Fruit fly (Drosophila melanogaster): ENCODE measurements around the gene Krn.
A peak's percentile ranks its signal among the peaks of the same experiment; 100 is the strongest.

Krn gene

dm6 chr3L:17659268-17659589, 5.1 kb upstream of the Krn start:
- TF ChIP-seq CG12071 (GFP tag; optimal IDR thresholded peaks at IDR 0.05) (peak; percentile 48), wor (GFP tag; IDR thresholded peaks at IDR 0.05) (no peak), kay (GFP tag; optimal IDR thresholded peaks at IDR 0.05) (no peak), abd-A (tag; optimal IDR thresholded peaks at IDR 0.05) (peak; percentile 52), Mrtf (GFP tag; IDR thresholded peaks at IDR 0.05) (no peak), CTCF (GFP tag; optimal IDR thresholded peaks at IDR 0.05) (no peak), zfh1 (GFP tag; IDR thresholded peaks at IDR 0.05) (no peak), phol (tag; optimal IDR thresholded peaks at IDR 0.05) (no peak), run (tag; optimal IDR thresholded peaks at IDR 0.05) (no peak), lilli (GFP tag; optimal IDR thresholded peaks at IDR 0.05) (no peak), Chrac-16 (GFP tag; optimal IDR thresholded peaks at IDR 0.05) (no peak), Eip74EF (GFP tag; optimal IDR thresholded peaks at IDR 0.05) (no peak), D (optimal IDR thresholded peaks at IDR 0.05) (no peak), D (GFP tag; optimal IDR thresholded peaks at IDR 0.05) (no peak), C15 (GFP tag; IDR thresholded peaks at IDR 0.05) (no peak), CG11398 (GFP tag; optimal IDR thresholded peaks at IDR 0.05) (peak; percentile 41), CG33557 (GFP tag; optimal IDR thresholded peaks at IDR 0.05) (no peak), emc (GFP tag; optimal IDR thresholded peaks at IDR 0.05) (no peak), caup (GFP tag; optimal IDR thresholded peaks at IDR 0.05; ENCODE audit: severe bottlenecking) (peak; percentile 82), sqz (GFP tag; optimal IDR thresholded peaks at IDR 0.05) (no peak), CG3065 (GFP tag; optimal IDR thresholded peaks at IDR 0.05) (no peak), CG2712 (tag; optimal IDR thresholded peaks at IDR 0.05) (no peak), CG18476 (GFP tag; optimal IDR thresholded peaks at IDR 0.05) (no peak), CG18764 (GFP tag; optimal IDR thresholded peaks at IDR 0.05) (no peak), ara (GFP tag; IDR thresholded peaks at IDR 0.05) (no peak), Deaf1 (tag; optimal IDR thresholded peaks at IDR 0.05) (no peak), HLH4C (GFP tag; IDR thresholded peaks at IDR 0.05; ENCODE audit: partially characterized antibody) (no peak), pum (GFP tag; optimal IDR thresholded peaks at IDR 0.05) (no peak), CG2875 (GFP tag; optimal IDR thresholded peaks at IDR 0.05) (no peak), tna (GFP tag; IDR thresholded peaks at IDR 0.05; ENCODE audit: partially characterized antibody) (no peak), CG31224 (GFP tag; IDR thresholded peaks at IDR 0.05) (no peak), sens-2 (GFP tag; IDR thresholded peaks at IDR 0.05) (no peak), hb (GFP tag; IDR thresholded peaks at IDR 0.05; ENCODE audit: partially characterized antibody) (no peak), ap (GFP tag; IDR thresholded peaks at IDR 0.05) (no peak), CG11504 (tag; optimal IDR thresholded peaks at IDR 0.05) (no peak), pan (optimal IDR thresholded peaks at IDR 0.05) (no peak), pan (GFP tag; optimal IDR thresholded peaks at IDR 0.05 in 1 of 2, IDR thresholded peaks at IDR 0.05 in 1 of 2) (no peak), toy (GFP tag; IDR thresholded peaks at IDR 0.05) (no peak), Stat92E (GFP tag; optimal IDR thresholded peaks at IDR 0.05) (no peak), pfk (GFP tag; optimal IDR thresholded peaks at IDR 0.05) (peak; percentile 38), ems (GFP tag; optimal IDR thresholded peaks at IDR 0.05) (peak; percentile 9), CG9817 (tag; optimal IDR thresholded peaks at IDR 0.05) (no peak), dimm (GFP tag; IDR thresholded peaks at IDR 0.05) (no peak), stc (GFP tag; IDR thresholded peaks at IDR 0.05) (no peak), Hr51 (GFP tag; optimal IDR thresholded peaks at IDR 0.05) (peak in 1 of 2 experiments; percentile 45), cad (GFP tag; optimal IDR thresholded peaks at IDR 0.05) (no peak), nmo (GFP tag; optimal IDR thresholded peaks at IDR 0.05) (no peak), CG2116 (GFP tag; optimal IDR thresholded peaks at IDR 0.05) (peak; percentile 8), mam (GFP tag; optimal IDR thresholded peaks at IDR 0.05) (no peak), CG6854 (GFP tag; optimal IDR thresholded peaks at IDR 0.05) (peak; percentile 15), CG12744 (GFP tag; optimal IDR thresholded peaks at IDR 0.05) (no peak), unpg (GFP tag; optimal IDR thresholded peaks at IDR 0.05) (no peak), CG31441 (GFP tag; IDR thresholded peaks at IDR 0.05) (no peak)

Measured in whole organism, embryonic.